Worm (Caenorhabditis elegans): ENCODE measurements around the gene Y49F6B.14.

ce11 chrII:3560592-3560991 is 45.3 kb upstream of the Y49F6B.14 start, which contains the start of gene W10G11.1:
- no peak for TF ChIP-seq elt-1 (tag; optimal IDR thresholded peaks at IDR 0.05)
- no peak for TF ChIP-seq nhr-237 (tag; optimal IDR thresholded peaks at IDR 0.05)
- TF ChIP-seq aly-2 (tag; optimal IDR thresholded peaks at IDR 0.05), result no peak
